Worm (Caenorhabditis elegans): Measurements from ENCODE around the gene kin-29.
A peak's percentile ranks its signal among the peaks of the same experiment; 100 is the strongest.
"Not testable (repeated sequence)": the region's sequence is repeated elsewhere in the genome, so short reads cannot be mapped to it uniquely, and the experiment has no call there.

Gene kin-29

DNA sequence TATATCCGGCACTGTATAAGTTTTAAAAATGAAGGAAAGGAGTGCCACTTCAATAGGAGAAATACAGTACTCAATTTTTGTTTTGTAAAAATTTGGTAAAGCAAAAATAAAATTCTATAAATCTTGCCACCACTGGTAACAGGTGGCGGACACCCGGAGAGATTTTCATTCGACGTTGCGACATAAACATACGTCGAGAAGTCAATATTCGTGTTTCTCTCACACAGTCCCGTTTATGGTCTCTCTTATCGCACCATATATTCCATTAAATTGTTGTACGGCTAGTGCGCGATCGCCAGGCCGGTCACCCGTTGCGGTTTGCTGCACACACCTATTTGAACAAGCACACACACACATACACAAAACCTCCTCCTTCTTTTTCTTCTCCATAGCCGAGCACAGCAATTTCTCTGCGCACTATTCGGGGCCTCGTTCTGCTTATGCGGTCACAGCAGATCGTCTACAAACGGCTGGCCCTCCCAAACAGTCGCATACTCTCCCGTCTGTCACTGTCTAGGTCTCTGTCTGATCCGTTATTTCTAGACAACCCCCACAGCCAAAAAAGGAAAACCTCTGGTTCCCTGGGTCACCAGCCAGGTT is 48.8 kb upstream of the kin-29 start (continued):
- no peak for TF ChIP-seq T23F11.4 (GFP tag; optimal IDR thresholded peaks at IDR 0.05)
- no peak for TF ChIP-seq unc-55 (GFP tag; optimal IDR thresholded peaks at IDR 0.05)
- TF ChIP-seq pat-9 (tag; optimal IDR thresholded peaks at IDR 0.05): no peak
- no peak for TF ChIP-seq ceh-9 (tag; optimal IDR thresholded peaks at IDR 0.05)
- peak; percentile 39 for TF ChIP-seq ref-2 (tag; optimal IDR thresholded peaks at IDR 0.05)
- TF ChIP-seq pros-1 (tag; optimal IDR thresholded peaks at IDR 0.05): no peak

- TF ChIP-seq hlh-6 (tag; optimal IDR thresholded peaks at IDR 0.05): no peak
- no peak for TF ChIP-seq ttx-3 (tag; optimal IDR thresholded peaks at IDR 0.05)
- no peak for TF ChIP-seq elt-4 (tag; optimal IDR thresholded peaks at IDR 0.05)
- no peak for TF ChIP-seq rnt-1 (tag; optimal IDR thresholded peaks at IDR 0.05)
- TF ChIP-seq sox-4 (tag; optimal IDR thresholded peaks at IDR 0.05): no peak
- peak; percentile 1 for TF ChIP-seq elt-2 (tag; optimal IDR thresholded peaks at IDR 0.05)
- no peak for TF ChIP-seq fax-1 (tag; optimal IDR thresholded peaks at IDR 0.05)
- TF ChIP-seq nfya-1 (tag; optimal IDR thresholded peaks at IDR 0.05): peak; percentile 5
- TF ChIP-seq ceh-48 (tag; optimal IDR thresholded peaks at IDR 0.05): peak; percentile 64
- no peak for TF ChIP-seq ama-1 (optimal IDR thresholded peaks at IDR 0.05)
- no peak for TF ChIP-seq hlh-8 (tag; optimal IDR thresholded peaks at IDR 0.05)
- no peak for TF ChIP-seq ceh-31 (tag; optimal IDR thresholded peaks at IDR 0.05)
- no peak for TF ChIP-seq npax-4 (tag; optimal IDR thresholded peaks at IDR 0.05)
- no peak for TF ChIP-seq ztf-16 (tag; optimal IDR thresholded peaks at IDR 0.05)
- no peak for TF ChIP-seq pha-4 (tag; optimal IDR thresholded peaks at IDR 0.05)
- TF ChIP-seq ceh-30 (tag; optimal IDR thresholded peaks at IDR 0.05): no peak
- no peak for TF ChIP-seq hlh-15 (tag; optimal IDR thresholded peaks at IDR 0.05)
Observed at ce11 chrX:2898256-2898655, 46.0 kb upstream of the kin-29 start, which contains the start of gene F52B10.3. F52B10.3 (minus strand) TSS chrX:2898356.

DNA sequence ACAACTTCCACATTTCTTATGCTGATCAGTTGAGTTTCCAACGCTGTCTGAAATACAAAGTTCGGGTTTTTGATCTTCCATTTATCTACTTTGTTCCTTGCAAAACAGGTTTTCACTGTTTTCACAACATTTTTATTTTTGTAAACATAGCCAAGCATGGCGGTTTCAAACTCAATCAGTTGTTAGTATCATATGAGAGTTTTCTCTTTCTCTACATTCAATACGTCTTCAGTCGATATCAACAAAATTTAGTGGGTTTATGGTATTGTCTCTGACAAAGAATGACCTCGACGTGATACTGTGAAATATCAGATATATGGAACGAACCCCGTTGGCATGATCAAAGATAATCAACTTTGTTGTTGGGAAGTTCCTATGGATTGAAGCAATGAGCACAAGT is 43.4 kb upstream of the kin-29 start:
- TF ChIP-seq hlh-6 (tag; optimal IDR thresholded peaks at IDR 0.05): no peak
- no peak for TF ChIP-seq unc-42 (tag; optimal IDR thresholded peaks at IDR 0.05)
- TF ChIP-seq sox-2 (GFP tag; IDR thresholded peaks at IDR 0.05): no peak
- TF ChIP-seq ceh-24 (tag; optimal IDR thresholded peaks at IDR 0.05): no peak
- TF ChIP-seq zip-5 (tag; optimal IDR thresholded peaks at IDR 0.05): no peak
- no peak for TF ChIP-seq ahr-1 (tag; optimal IDR thresholded peaks at IDR 0.05)
- TF ChIP-seq ceh-19 (GFP tag; optimal IDR thresholded peaks at IDR 0.05): no peak
- no peak for TF ChIP-seq Y22D7AL.16 (tag; optimal IDR thresholded peaks at IDR 0.05)
- no peak for TF ChIP-seq pha-2 (tag; optimal IDR thresholded peaks at IDR 0.05)
- TF ChIP-seq fkh-10 (GFP tag; optimal IDR thresholded peaks at IDR 0.05): no peak
- TF ChIP-seq pat-9 (tag; optimal IDR thresholded peaks at IDR 0.05): no peak
- TF ChIP-seq eyg-1 (tag; optimal IDR thresholded peaks at IDR 0.05): no peak

DNA sequence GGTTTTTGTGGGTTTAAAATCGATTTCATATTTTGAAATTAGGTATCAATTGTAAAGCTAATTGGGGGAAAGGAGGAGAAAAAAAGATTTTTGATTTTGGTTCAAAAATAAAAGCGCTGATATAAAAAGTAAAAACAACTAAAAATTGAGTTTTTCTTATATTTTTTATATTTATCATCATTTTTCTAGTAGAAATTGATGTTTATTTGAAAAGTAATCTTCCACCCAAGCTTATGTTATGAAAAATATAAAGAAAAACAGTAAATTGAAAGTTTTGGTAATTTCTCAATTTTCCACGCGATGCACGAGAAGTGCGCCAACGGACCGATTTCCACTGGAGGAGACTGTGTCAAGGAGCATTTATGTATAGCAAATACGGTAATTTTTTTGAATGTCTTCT is 42.0 kb upstream of the kin-29 start, which contains the start of gene B0410.1:
Gene B0410.1 (plus strand): TSS at position 301 of the 400 bp plus-strand sequence.
- TF ChIP-seq ceh-22, ceh-34, nhr-11 (tag; optimal IDR thresholded peaks at IDR 0.05): not testable (repeated sequence)

- no peak for TF ChIP-seq odd-2 (tag; optimal IDR thresholded peaks at IDR 0.05)
- no peak for TF ChIP-seq ceh-45 (GFP tag; IDR thresholded peaks at IDR 0.05)
- no peak for TF ChIP-seq elt-2 (tag; optimal IDR thresholded peaks at IDR 0.05)
- no peak for TF ChIP-seq ceh-9 (tag; optimal IDR thresholded peaks at IDR 0.05)
- no peak for TF ChIP-seq T23F11.4 (GFP tag; optimal IDR thresholded peaks at IDR 0.05)
- TF ChIP-seq hlh-15 (tag; optimal IDR thresholded peaks at IDR 0.05): no peak
- TF ChIP-seq nfya-1 (tag; optimal IDR thresholded peaks at IDR 0.05): no peak
- TF ChIP-seq elt-4 (tag; optimal IDR thresholded peaks at IDR 0.05): no peak
- TF ChIP-seq tbx-7 (tag; optimal IDR thresholded peaks at IDR 0.05): no peak
- TF ChIP-seq pros-1 (tag; optimal IDR thresholded peaks at IDR 0.05): no peak
- no peak for TF ChIP-seq npax-4 (tag; optimal IDR thresholded peaks at IDR 0.05)
- TF ChIP-seq hlh-30 (tag; optimal IDR thresholded peaks at IDR 0.05; ENCODE audit: insufficient read depth): no peak
- no peak for TF ChIP-seq Y22D7AL.16 (tag; optimal IDR thresholded peaks at IDR 0.05)
- no peak for TF ChIP-seq pag-3 (tag; optimal IDR thresholded peaks at IDR 0.05; ENCODE audit: borderline replicate concordance)
- no peak for TF ChIP-seq unc-86 (tag; optimal IDR thresholded peaks at IDR 0.05)
Observed at ce11 chrX:2893026-2893662, 40.9 kb upstream of the kin-29 start.
